Worm (Caenorhabditis elegans) whole organism, young adult: ENCODE results near the gene morc-1.

Experiments
- B0019.2 ChIP-seq: fragments of 200-800 bp; sonication (Bioruptor generic); conservative IDR thresholded peaks from 2 replicates; pipeline ENCODE4 v1.3.6; 2022; ENCODE audit warnings: missing genetic modification reagents, missing genetic modification characterization, missing compliant biosample characterization
- B0035.1 ChIP-seq: sonication (generic microtip); optimal IDR thresholded peaks from 2 replicates; lab custom pipeline; 2016; ENCODE audit warnings: missing genetic modification characterization, mild to moderate bottlenecking, missing compliant biosample characterization, missing genotype, missing genetic modification reagents
- B0261.1 ChIP-seq: sonication (generic microtip); optimal IDR thresholded peaks from 2 replicates; lab custom pipeline; 2016; ENCODE audit warnings: mild to moderate bottlenecking, missing genetic modification characterization, moderate library complexity, missing compliant biosample characterization
- F22D6.2 ChIP-seq: sonication (generic microtip); optimal IDR thresholded peaks from 2 replicates; lab custom pipeline; 2016; ENCODE audit warnings: mild to moderate bottlenecking, missing genetic modification characterization, missing compliant biosample characterization
- F33H1.4 ChIP-seq: fragments of 200-800 bp; sonication (Bioruptor generic); IDR thresholded peaks from 2 replicates; pipeline ENCODE4 v1.3.6; 2022; ENCODE audit warnings: missing genetic modification reagents, missing genetic modification characterization, missing compliant biosample characterization
- F55B11.4 ChIP-seq: sonication (generic microtip); optimal IDR thresholded peaks from 2 replicates; lab custom pipeline; 2016; ENCODE audit warnings: missing compliant biosample characterization, missing genetic modification characterization, borderline replicate concordance; ENCODE audit not compliant: insufficient read depth
- F57C9.4 ChIP-seq: sonication (generic microtip); optimal IDR thresholded peaks from 2 replicates; lab custom pipeline; 2017; ENCODE audit warnings: mild to moderate bottlenecking, missing genetic modification characterization, missing compliant biosample characterization
- ama-1 ChIP-seq, 3 experiments: fragments of 150-350 bp in 1 of 3; sonication (generic microtip) in 2 of 3; optimal IDR thresholded peaks; 2 replicates each; lab custom pipeline; 2014 to 2018; ENCODE audit warnings: missing biosample characterization in 2 of 3, missing genetic modification characterization in 2 of 3, missing genetic modification reagents in 2 of 3
- athp-1 ChIP-seq: sonication (generic microtip); optimal IDR thresholded peaks from 2 replicates; lab custom pipeline; 2017; ENCODE audit warnings: mild to moderate bottlenecking, missing genetic modification characterization, missing compliant biosample characterization
- attf-3 ChIP-seq: fragments of 200-800 bp; sonication (Bioruptor generic); conservative IDR thresholded peaks from 2 replicates; pipeline ENCODE4 v1.3.6; 2022; ENCODE audit warnings: missing genetic modification reagents, missing genetic modification characterization, missing compliant biosample characterization
- attf-5 ChIP-seq: fragments of 200-800 bp; sonication (Bioruptor generic); optimal IDR thresholded peaks from 2 replicates; lab custom pipeline; 2018; ENCODE audit warnings: mild to moderate bottlenecking, missing genetic modification characterization, missing compliant biosample characterization
- ceh-100 ChIP-seq: fragments of 200-800 bp; sonication (Bioruptor generic); IDR thresholded peaks from 2 replicates; pipeline ENCODE4 v1.3.6; 2022; ENCODE audit warnings: missing genetic modification reagents, missing genetic modification characterization, missing compliant biosample characterization
- ceh-91 ChIP-seq: fragments of 200-800 bp; sonication (Bioruptor generic); IDR thresholded peaks from 2 replicates; pipeline ENCODE4 v1.3.6; 2022; ENCODE audit warnings: missing genetic modification reagents, missing genetic modification characterization, missing compliant biosample characterization
- die-1 ChIP-seq: sonication (generic microtip); optimal IDR thresholded peaks from 2 replicates; lab custom pipeline; 2016; ENCODE audit warnings: missing genotype, mild to moderate bottlenecking, missing genetic modification characterization, missing compliant biosample characterization
- dox-1 ChIP-seq: fragments of 200-800 bp; sonication (Bioruptor generic); IDR thresholded peaks from 2 replicates; pipeline ENCODE4 v1.3.6; 2022; ENCODE audit warnings: missing genetic modification reagents, missing genetic modification characterization, missing compliant biosample characterization
- efl-1 ChIP-seq: fragments of 150-350 bp; optimal IDR thresholded peaks from 2 replicates; lab custom pipeline; 2014; ENCODE audit warnings: missing biosample characterization, missing genetic modification reagents, missing genetic modification characterization
- egrh-3 ChIP-seq: fragments of 200-800 bp; sonication (Bioruptor generic); IDR thresholded peaks from 2 replicates; pipeline ENCODE4 v1.3.6; 2022; ENCODE audit warnings: missing genetic modification reagents, missing genetic modification characterization, missing compliant biosample characterization
- hrde-1 ChIP-seq: sonication (generic microtip); optimal IDR thresholded peaks from 2 replicates; lab custom pipeline; 2016; ENCODE audit warnings: missing genetic modification characterization, mild to moderate bottlenecking, missing compliant biosample characterization, moderate library complexity, missing genotype, missing genetic modification reagents, borderline replicate concordance
- lin-26 ChIP-seq: fragments of 200-800 bp; sonication (Bioruptor generic); IDR thresholded peaks from 2 replicates; pipeline ENCODE4 v1.3.6; 2022; ENCODE audit warnings: missing genetic modification reagents, missing genetic modification characterization, missing compliant biosample characterization
- lsl-1 ChIP-seq: fragments of 200-800 bp; sonication (Bioruptor generic); optimal IDR thresholded peaks from 2 replicates; lab custom pipeline; 2018; ENCODE audit warnings: mild to moderate bottlenecking, missing genetic modification characterization, moderate library complexity, missing compliant biosample characterization
- lsy-27 ChIP-seq: sonication (generic microtip); optimal IDR thresholded peaks from 2 replicates; lab custom pipeline; 2017; ENCODE audit warnings: missing genetic modification characterization, mild to moderate bottlenecking, missing compliant biosample characterization, antibody characterized with exemption, missing genotype, borderline replicate concordance; ENCODE audit not compliant: insufficient read depth
- madf-6 ChIP-seq: fragments of 200-800 bp; sonication (Bioruptor generic); IDR thresholded peaks from 2 replicates; pipeline ENCODE4 v1.3.6; 2022; ENCODE audit warnings: missing genetic modification reagents, missing genetic modification characterization, missing compliant biosample characterization
- madf-8 ChIP-seq: fragments of 200-800 bp; sonication (Bioruptor generic); conservative IDR thresholded peaks from 2 replicates; pipeline ENCODE4 v1.3.6; 2022; ENCODE audit warnings: missing genetic modification reagents, missing genetic modification characterization, missing compliant biosample characterization
- mxl-1 ChIP-seq: sonication (generic microtip); optimal IDR thresholded peaks from 2 replicates; lab custom pipeline; 2016; ENCODE audit warnings: missing genetic modification characterization, missing compliant biosample characterization
- pbrm-1 ChIP-seq: fragments of 200-800 bp; sonication (Bioruptor generic); IDR thresholded peaks from 2 replicates; pipeline ENCODE4 v1.3.6; 2022; ENCODE audit warnings: missing genetic modification reagents, missing genetic modification characterization, missing compliant biosample characterization
- rpc-1 ChIP-seq, 2 experiments: fragments of 150-350 bp in 1 of 2; sonication (generic microtip) in 1 of 2; optimal IDR thresholded peaks; 2 replicates each; lab custom pipeline; 2014 to 2018; ENCODE audit warnings: missing biosample characterization in 1 of 2, missing genetic modification characterization in 1 of 2, missing genetic modification reagents in 1 of 2, missing genotype in 1 of 2
- sdz-38 ChIP-seq: sonication (generic microtip); optimal IDR thresholded peaks from 2 replicates; lab custom pipeline; 2016; ENCODE audit warnings: missing genotype, missing genetic modification characterization, missing compliant biosample characterization
- snpc-3.4 ChIP-seq: sonication (generic microtip); optimal IDR thresholded peaks from 2 replicates; lab custom pipeline; 2017; ENCODE audit warnings: missing genetic modification characterization, mild to moderate bottlenecking, missing compliant biosample characterization, antibody characterized with exemption, moderate library complexity, missing genotype, missing genetic modification reagents
- tbx-9 ChIP-seq: sonication (generic microtip); optimal IDR thresholded peaks from 2 replicates; lab custom pipeline; 2016; ENCODE audit warnings: borderline replicate concordance, missing genetic modification characterization, inconsistent platforms, missing compliant biosample characterization
- ztf-3 ChIP-seq: fragments of 200-800 bp; sonication (Bioruptor generic); optimal IDR thresholded peaks from 2 replicates; lab custom pipeline; 2018; ENCODE audit warnings: mild to moderate bottlenecking, missing genetic modification characterization, missing compliant biosample characterization
- ztf-6 ChIP-seq: fragments of 200-800 bp; sonication (Bioruptor generic); IDR thresholded peaks from 2 replicates; pipeline ENCODE4 v1.3.6; 2022; ENCODE audit warnings: missing genetic modification reagents, missing genetic modification characterization, missing compliant biosample characterization

Gene morc-1

DNA sequence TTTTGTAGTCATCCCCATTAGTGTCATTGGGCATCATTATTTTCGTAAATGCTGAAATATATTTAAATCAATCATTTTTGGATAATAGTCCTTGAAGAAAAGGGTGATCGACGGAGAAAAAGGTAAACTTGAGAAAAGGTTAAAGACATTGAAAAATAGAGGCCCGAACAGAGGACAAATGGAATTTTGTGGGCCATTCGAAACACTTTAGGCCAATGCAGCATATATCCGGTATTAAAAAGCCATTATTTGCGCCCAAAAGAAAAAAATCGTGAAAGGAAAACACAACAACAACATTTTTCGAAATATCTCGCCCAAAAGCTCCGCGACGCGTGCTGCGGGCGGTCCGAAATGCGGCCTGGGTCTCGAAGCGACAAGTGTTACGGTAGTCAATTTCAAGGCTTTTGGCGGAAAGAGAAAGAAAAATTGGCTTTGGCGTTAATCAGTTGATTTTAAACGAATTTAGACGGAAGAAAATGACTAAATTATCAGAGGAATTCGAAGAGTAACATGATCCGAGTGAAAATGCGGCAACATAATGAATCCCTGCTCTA is at the start of gene morc-1:
Gene morc-1, minus strand, starts transcription at position 51 of the 554 bp plus-strand sequence.
- TF ChIP-seq lsl-1 (peak; percentile 69), snpc-3.4 (tag; lab: Kevin White, UChicago) (peak; percentile 2), attf-5 (GFP tag; lab: Kevin White, UChicago) (no peak), ceh-91 (0 out of 2 replicates have a peak, but pooled peaks have one; percentile 30), F55B11.4 (tag; lab: Kevin White, UChicago) (no peak), efl-1 (GFP tag; lab: Kevin White, UChicago) (peak; percentile 11), F33H1.4 (peak; percentile 62; the same call in 1 of the 2 replicates), madf-6 (GFP tag; lab: Robert Waterston, UW) (peak; percentile 55; the same call in 1 of the 2 replicates)

ce11 chrIII:5254108-5254507 is 47.4 kb upstream of the morc-1 start, which contains the start of the genes sumv-1 and gop-1:
sumv-1 (minus strand) TSS chrIII:5254187.
gop-1 (plus strand) TSS chrIII:5254438.
- peak; percentile 83 for TF ChIP-seq attf-3
- no peak for TF ChIP-seq madf-8 (GFP tag; lab: Robert Waterston, UW)

ce11 chrIII:5248706-5249105 is 42.0 kb upstream of the morc-1 start:
- TF ChIP-seq mxl-1 (tag; lab: Kevin White, UChicago), result no peak
- no peak for TF ChIP-seq ceh-100 (GFP tag; lab: Robert Waterston, UW)
- TF ChIP-seq athp-1 (tag; lab: Kevin White, UChicago), result no peak
- no peak for TF ChIP-seq attf-3
- TF ChIP-seq F57C9.4 (tag; lab: Kevin White, UChicago), result no peak
- TF ChIP-seq B0261.1 (tag; lab: Kevin White, UChicago), result no peak
- no peak for TF ChIP-seq lin-26 (GFP tag; lab: Robert Waterston, UW)
- no peak for TF ChIP-seq ztf-3 (GFP tag; lab: Kevin White, UChicago)
- TF ChIP-seq, all 124 proteins: peak for 0

DNA sequence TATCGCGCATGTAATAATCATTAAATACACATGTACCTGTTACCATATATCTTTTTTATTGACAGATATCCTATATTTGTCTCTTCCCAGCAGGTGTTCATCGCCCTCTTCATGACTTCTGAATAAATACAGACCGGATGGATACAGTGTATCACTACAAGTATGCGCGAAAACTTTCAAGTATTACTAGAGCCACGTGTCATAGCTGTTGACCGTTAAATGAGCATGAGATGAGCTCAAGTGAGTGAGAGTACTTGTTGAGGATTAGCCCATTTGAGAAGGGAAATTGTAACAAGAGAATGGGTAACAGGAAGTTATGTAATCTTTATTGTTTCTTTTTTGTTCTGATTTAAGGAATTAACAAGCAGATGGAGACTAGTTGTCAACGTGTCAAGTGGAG is 38.4 kb upstream of the morc-1 start:
- TF ChIP-seq dox-1 (GFP tag; lab: Robert Waterston, UW), result no peak
- no peak for TF ChIP-seq pbrm-1 (GFP tag; lab: Robert Waterston, UW)
- no peak for TF ChIP-seq lsl-1
- no peak for TF ChIP-seq egrh-3 (GFP tag; lab: Robert Waterston, UW)
- TF ChIP-seq lsy-27, result no peak
- no peak for TF ChIP-seq snpc-3.4 (tag; lab: Kevin White, UChicago)
- no peak for TF ChIP-seq rpc-1 (optimal IDR thresholded peaks at IDR 0.05; lab: Kevin White, UChicago)
- TF ChIP-seq rpc-1 (tag; optimal IDR thresholded peaks at IDR 0.05; lab: Kevin White, UChicago), result no peak
- TF ChIP-seq F22D6.2 (tag; lab: Kevin White, UChicago), result no peak
- TF ChIP-seq ztf-6 (GFP tag; lab: Robert Waterston, UW), result no peak
- TF ChIP-seq sdz-38, result no peak
- TF ChIP-seq ama-1 (optimal IDR thresholded peaks at IDR 0.05; lab: Kevin White, UChicago), result no peak
- TF ChIP-seq ama-1 (GFP tag; optimal IDR thresholded peaks at IDR 0.05; lab: Kevin White, UChicago), result no peak
- TF ChIP-seq B0019.2 (GFP tag; lab: Robert Waterston, UW), result no peak
- no peak for TF ChIP-seq hrde-1 (tag; lab: Kevin White, UChicago)
- TF ChIP-seq tbx-9 (tag; lab: Kevin White, UChicago), result no peak
- no peak for TF ChIP-seq die-1 (tag; lab: Kevin White, UChicago)
- TF ChIP-seq B0035.1 (tag; lab: Kevin White, UChicago), result no peak
